Worm (Caenorhabditis elegans) whole organism, L4/young adult: ENCODE data around the gene R01B10.3.

Experiments
- dao-5 ChIP-seq: sonication (generic microtip); optimal IDR thresholded peaks from 2 replicates; lab custom pipeline; 2016; ENCODE audit warnings: missing genotype, missing genetic modification characterization, moderate library complexity, missing compliant biosample characterization
- him-1 ChIP-seq: sonication (generic microtip); optimal IDR thresholded peaks from 2 replicates; lab custom pipeline; 2016; ENCODE audit warnings: missing genotype, missing genetic modification reagents, missing genetic modification characterization, missing compliant biosample characterization

ce11 chrV:5996114-5996513, 48.8 kb downstream of the R01B10.3 start, which contains the start of gene cpg-4:
- no peak for TF ChIP-seq him-1
- no peak for TF ChIP-seq dao-5 (tag; lab: Kevin White, UChicago)
